Fruit fly (Drosophila melanogaster): ENCODE measurements around the gene CG8028.

dm6 chrX:19317058-19317767 is 37.1 kb upstream of the CG8028 start:
- TF ChIP-seq EcR (GFP tag; optimal IDR thresholded peaks at IDR 0.05), result no peak
- TF ChIP-seq usp (GFP tag; optimal IDR thresholded peaks at IDR 0.05), result no peak
- TF ChIP-seq Dll (optimal IDR thresholded peaks at IDR 0.05), result no peak
- no peak for TF ChIP-seq CG8478 (optimal IDR thresholded peaks at IDR 0.05)
- TF ChIP-seq psq (optimal IDR thresholded peaks at IDR 0.05), result no peak

Data from whole organism.